Worm (Caenorhabditis elegans) whole organism, mixed stage, embryonic: ENCODE data around the gene W10G11.19.

ENCODE experiments used
- M03D4.4 ChIP-seq: sonication (generic microtip); optimal IDR thresholded peaks from 2 replicates; lab custom pipeline; 2017; ENCODE audit warnings: mild to moderate bottlenecking, missing genetic modification characterization, missing compliant biosample characterization
- blmp-1 ChIP-seq: fragments of 150-350 bp; optimal IDR thresholded peaks from 2 replicates; lab custom pipeline; 2014; ENCODE audit warnings: missing biosample characterization, missing genetic modification characterization
- ceh-39 ChIP-seq: fragments of 150-350 bp; optimal IDR thresholded peaks from 2 replicates; lab custom pipeline; 2014; ENCODE audit warnings: missing biosample characterization, missing genetic modification characterization
- flh-1 ChIP-seq: fragments of 200-800 bp; sonication (Bioruptor generic); optimal IDR thresholded peaks from 2 replicates; lab custom pipeline; 2018; ENCODE audit warnings: mild to moderate bottlenecking, missing genetic modification characterization, moderate library complexity, missing compliant biosample characterization
- ham-2 ChIP-seq: fragments of 200-800 bp; sonication (Bioruptor generic); optimal IDR thresholded peaks from 2 replicates; lab custom pipeline; 2018; ENCODE audit warnings: mild to moderate bottlenecking, missing genetic modification characterization, missing compliant biosample characterization
- lin-13 ChIP-seq: fragments of 150-350 bp; optimal IDR thresholded peaks from 2 replicates; lab custom pipeline; 2014; ENCODE audit warnings: missing biosample characterization, missing genetic modification characterization
- nhr-237 ChIP-seq: fragments of 150-350 bp; optimal IDR thresholded peaks from 2 replicates; lab custom pipeline; 2014; ENCODE audit warnings: missing biosample characterization, missing genetic modification characterization
- nhr-28 ChIP-seq: fragments of 150-350 bp; optimal IDR thresholded peaks from 2 replicates; lab custom pipeline; 2014; ENCODE audit warnings: missing biosample characterization, missing genetic modification characterization
- nhr-76 ChIP-seq: sonication (generic microtip); optimal IDR thresholded peaks from 2 replicates; lab custom pipeline; 2017; ENCODE audit warnings: missing biosample characterization, missing genetic modification characterization
- pha-4 ChIP-seq: fragments of 150-350 bp; optimal IDR thresholded peaks from 2 replicates; lab custom pipeline; 2018; ENCODE audit warnings: missing biosample characterization, missing genetic modification reagents, missing genetic modification characterization
- snpc-4 ChIP-seq: fragments of 150-350 bp; optimal IDR thresholded peaks from 2 replicates; lab custom pipeline; 2014; ENCODE audit warnings: missing biosample characterization, missing genetic modification characterization
- unc-39 ChIP-seq: fragments of 150-350 bp; optimal IDR thresholded peaks from 2 replicates; lab custom pipeline; 2014; ENCODE audit warnings: missing biosample characterization, missing genetic modification characterization
- unc-62 ChIP-seq: fragments of 150-350 bp; optimal IDR thresholded peaks from 2 replicates; lab custom pipeline; 2014; ENCODE audit warnings: missing biosample characterization, missing genetic modification reagents, missing genetic modification characterization
- ztf-11 ChIP-seq: fragments of 150-350 bp; optimal IDR thresholded peaks from 2 replicates; lab custom pipeline; 2014; ENCODE audit warnings: missing biosample characterization, missing genetic modification characterization

- TF ChIP-seq nhr-237 (tag; lab: Kevin White, UChicago) (no peak), blmp-1 (no peak), ham-2 (no peak), nhr-28 (no peak), snpc-4 (no peak), ztf-11 (tag; lab: Kevin White, UChicago) (no peak), lin-13 (tag; lab: Kevin White, UChicago) (no peak), ceh-39 (tag; lab: Kevin White, UChicago) (no peak), flh-1 (GFP tag; lab: Kevin White, UChicago) (no peak), pha-4 (tag; lab: Kevin White, UChicago) (no peak), unc-62 (GFP tag; lab: Kevin White, UChicago) (no peak), M03D4.4 (tag; lab: Kevin White, UChicago) (no peak), nhr-76 (tag; lab: Kevin White, UChicago) (no peak), unc-39 (tag; lab: Kevin White, UChicago) (no peak)
Measured at ce11 chrII:3546381-3546931, 4.0 kb upstream of the W10G11.19 start, which contains the start of gene apd-3.
